Worm (Caenorhabditis elegans): ENCODE results near the gene C36E8.6.

C36E8.6 gene

DNA sequence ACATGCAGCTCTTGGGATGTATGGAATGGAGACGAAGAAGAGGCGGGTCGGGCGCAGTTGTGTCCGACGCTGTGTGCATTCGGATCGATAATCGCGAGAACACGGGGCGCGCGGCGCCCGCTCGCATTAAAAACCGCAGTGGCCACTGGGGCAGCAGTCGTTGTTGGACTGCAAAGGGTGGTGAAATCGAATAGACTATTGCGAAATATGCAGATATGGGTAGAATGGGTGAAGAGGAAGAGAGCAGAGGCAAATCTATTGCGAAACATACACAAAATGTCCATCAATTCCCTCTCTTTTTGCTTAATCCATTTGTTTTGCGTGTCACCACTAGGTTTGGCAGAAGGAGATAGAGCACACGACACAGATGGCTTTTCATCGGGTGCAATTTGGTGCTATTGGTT lies 30.2 kb downstream of the C36E8.6 start (continued):
- 0 out of 2 replicates have a peak, but pooled peaks have one; percentile 7 for TF ChIP-seq dmd-9 (GFP tag; IDR thresholded peaks at IDR 0.05)
- TF ChIP-seq ctbp-1 (GFP tag; IDR thresholded peaks at IDR 0.05) = peak; percentile 79
- no peak for TF ChIP-seq zag-1 (tag; optimal IDR thresholded peaks at IDR 0.05)
- TF ChIP-seq vab-7 (GFP tag; IDR thresholded peaks at IDR 0.05) = no peak; the same call in 1 of the 2 replicates
- peak in 1 of 2 experiments; percentile 48 for TF ChIP-seq unc-62 (GFP tag; optimal IDR thresholded peaks at IDR 0.05 in 1 of 2)
- TF ChIP-seq unc-62 (tag; optimal IDR thresholded peaks at IDR 0.05) = no peak
- no peak for TF ChIP-seq ceh-32 (tag; optimal IDR thresholded peaks at IDR 0.05; ENCODE audit: poor library complexity)
- no peak for TF ChIP-seq spr-3 (GFP tag; optimal IDR thresholded peaks at IDR 0.05)
- TF ChIP-seq attf-4 (tag; optimal IDR thresholded peaks at IDR 0.05) = no peak
- peak; percentile 50 for TF ChIP-seq hlh-30 (tag; optimal IDR thresholded peaks at IDR 0.05; ENCODE audit: insufficient read depth)
- TF ChIP-seq ztf-11 (tag; optimal IDR thresholded peaks at IDR 0.05) = no peak
- TF ChIP-seq aly-2 (tag; optimal IDR thresholded peaks at IDR 0.05) = no peak
- peak; percentile 80 for TF ChIP-seq rbr-2 (tag; optimal IDR thresholded peaks at IDR 0.05)
- no peak for TF ChIP-seq F44E2.7 (GFP tag; IDR thresholded peaks at IDR 0.05)
- TF ChIP-seq mes-2 (tag; optimal IDR thresholded peaks at IDR 0.05; ENCODE audit: poor library complexity, severe bottlenecking) = peak; percentile 64
- TF ChIP-seq mep-1 (tag; optimal IDR thresholded peaks at IDR 0.05) = peak; percentile 74
- TF ChIP-seq zip-2 (tag; optimal IDR thresholded peaks at IDR 0.05) = no peak
- peak; percentile 36 for TF ChIP-seq nhr-6 (tag; optimal IDR thresholded peaks at IDR 0.05)
- no peak for TF ChIP-seq R02D3.7 (tag; optimal IDR thresholded peaks at IDR 0.05)
- peak in 1 of 2 experiments; percentile 58 for TF ChIP-seq hif-1 (tag; optimal IDR thresholded peaks at IDR 0.05)
- no peak for TF ChIP-seq ama-1 (optimal IDR thresholded peaks at IDR 0.05)
- peak; percentile 47 for TF ChIP-seq fkh-10 (GFP tag; optimal IDR thresholded peaks at IDR 0.05)
- TF ChIP-seq nhr-77 (tag; optimal IDR thresholded peaks at IDR 0.05) = no peak
- no peak for TF ChIP-seq nhr-48 (tag; optimal IDR thresholded peaks at IDR 0.05)
- no peak for TF ChIP-seq zip-11 (GFP tag; IDR thresholded peaks at IDR 0.05)
- TF ChIP-seq nhr-11 (tag; optimal IDR thresholded peaks at IDR 0.05) = peak; percentile 88
- TF ChIP-seq lin-38 (GFP tag; IDR thresholded peaks at IDR 0.05) = peak; percentile 33
- TF ChIP-seq Y75B8A.6 (GFP tag; IDR thresholded peaks at IDR 0.05) = no peak
- no peak for TF ChIP-seq madf-5 (GFP tag; IDR thresholded peaks at IDR 0.05)
- TF ChIP-seq nhr-10 (tag; optimal IDR thresholded peaks at IDR 0.05) = peak; percentile 10
- TF ChIP-seq lin-13 (GFP tag; optimal IDR thresholded peaks at IDR 0.05) = peak; percentile 71
- 0 out of 2 replicates have a peak, but pooled peaks have one; percentile 10 for TF ChIP-seq saeg-2 (GFP tag; IDR thresholded peaks at IDR 0.05)
- TF ChIP-seq D1046.2 (GFP tag; IDR thresholded peaks at IDR 0.05) = no peak
- TF ChIP-seq ceh-28 (tag; optimal IDR thresholded peaks at IDR 0.05) = peak; percentile 76
- TF ChIP-seq ceh-82 (tag; optimal IDR thresholded peaks at IDR 0.05) = no peak
- peak; percentile 80 for TF ChIP-seq egl-43 (GFP tag; IDR thresholded peaks at IDR 0.05)
- TF ChIP-seq ces-1 (GFP tag; optimal IDR thresholded peaks at IDR 0.05) = no peak
- no peak for TF ChIP-seq cey-2 (tag; optimal IDR thresholded peaks at IDR 0.05; ENCODE audit: borderline replicate concordance, insufficient read depth)
- TF ChIP-seq T20F7.1 (GFP tag; optimal IDR thresholded peaks at IDR 0.05) = no peak
- TF ChIP-seq sdz-12 (GFP tag; optimal IDR thresholded peaks at IDR 0.05) = no peak
- TF ChIP-seq lsy-2 (tag; optimal IDR thresholded peaks at IDR 0.05) = peak; percentile 67 to 87
- no peak for TF ChIP-seq nhr-76 (tag; optimal IDR thresholded peaks at IDR 0.05)
- no peak for TF ChIP-seq nhr-42 (GFP tag; IDR thresholded peaks at IDR 0.05)
- TF ChIP-seq ceh-44 (GFP tag; IDR thresholded peaks at IDR 0.05) = no peak
- TF ChIP-seq Y105C5A.15 (GFP tag; IDR thresholded peaks at IDR 0.05) = no peak
- no peak for TF ChIP-seq snpc-4 (tag; optimal IDR thresholded peaks at IDR 0.05)
- peak in 1 of 2 experiments; percentile 61 for TF ChIP-seq mdl-1 (tag; optimal IDR thresholded peaks at IDR 0.05)
- no peak for TF ChIP-seq jun-1 (tag; optimal IDR thresholded peaks at IDR 0.05)
- peak; percentile 96 for TF ChIP-seq aha-1 (tag)

Data from whole organism, L4 larva.